Worm (Caenorhabditis elegans) whole organism, L1 larva: ENCODE data around the gene F58H1.7.

Experiments
- C16A3.4 ChIP-seq: fragments of 150-350 bp; optimal IDR thresholded peaks from 2 replicates; lab custom pipeline; 2014; ENCODE audit warnings: missing biosample characterization, missing genetic modification characterization
- C34B4.2 ChIP-seq: sonication (generic microtip); optimal IDR thresholded peaks from 2 replicates; lab custom pipeline; 2017; ENCODE audit warnings: mild to moderate bottlenecking, missing genetic modification characterization, missing compliant biosample characterization
- aha-1 ChIP-seq: fragments of 150-350 bp; optimal IDR thresholded peaks from 2 replicates; lab custom pipeline; 2014; ENCODE audit warnings: missing biosample characterization, missing genetic modification characterization
- alr-1 ChIP-seq: fragments of 200-800 bp; sonication (Bioruptor generic); optimal IDR thresholded peaks from 2 replicates; lab custom pipeline; 2018; ENCODE audit warnings: borderline replicate concordance, mild to moderate bottlenecking, missing genetic modification characterization, missing compliant biosample characterization
- aly-2 ChIP-seq: fragments of 150-350 bp; optimal IDR thresholded peaks from 2 replicates; lab custom pipeline; 2014; ENCODE audit warnings: missing biosample characterization, missing genetic modification characterization
- ceh-63 ChIP-seq: fragments of 200-800 bp; sonication (Bioruptor generic); optimal IDR thresholded peaks from 2 replicates; lab custom pipeline; 2018; ENCODE audit warnings: mild to moderate bottlenecking, missing genetic modification characterization, missing compliant biosample characterization
- ceh-8 ChIP-seq: fragments of 200-800 bp; sonication (Bioruptor generic); optimal IDR thresholded peaks from 2 replicates; lab custom pipeline; 2018; ENCODE audit warnings: mild to moderate bottlenecking, missing genetic modification characterization, moderate library complexity, missing compliant biosample characterization
- ceh-82 ChIP-seq, 3 experiments: fragments of 150-350 bp in 1 of 3; sonication (generic microtip) in 2 of 3; optimal IDR thresholded peaks; 2 replicates each; lab custom pipeline; 2014 to 2017; ENCODE audit warnings: missing biosample characterization in 3 of 3, missing genetic modification characterization in 3 of 3
- dsc-1 ChIP-seq: sonication (generic microtip); optimal IDR thresholded peaks from 2 replicates; lab custom pipeline; 2016; ENCODE audit warnings: mild to moderate bottlenecking, missing genetic modification characterization, missing compliant biosample characterization
- egl-13 ChIP-seq: sonication (generic microtip); optimal IDR thresholded peaks from 2 replicates; lab custom pipeline; 2016; ENCODE audit warnings: missing genotype, missing genetic modification reagents, missing genetic modification characterization, missing compliant biosample characterization
- ets-5 ChIP-seq: fragments of 200-800 bp; sonication (Bioruptor generic); IDR thresholded peaks from 2 replicates; pipeline ENCODE4 v1.3.6; 2022; ENCODE audit warnings: missing genetic modification characterization, missing compliant biosample characterization
- fkh-4 ChIP-seq: sonication (generic microtip); optimal IDR thresholded peaks from 2 replicates; lab custom pipeline; 2016; ENCODE audit warnings: missing compliant biosample characterization, missing genetic modification characterization, borderline replicate concordance
- hlh-17 ChIP-seq: fragments of 200-800 bp; sonication (Bioruptor generic); optimal IDR thresholded peaks from 2 replicates; lab custom pipeline; 2018; ENCODE audit warnings: missing genetic modification characterization, mild to moderate bottlenecking, missing compliant biosample characterization, moderate library complexity, borderline replicate concordance
- hlh-4 ChIP-seq: sonication (generic microtip); optimal IDR thresholded peaks from 2 replicates; lab custom pipeline; 2016; ENCODE audit warnings: mild to moderate bottlenecking, missing genetic modification characterization, missing compliant biosample characterization
- isw-1 ChIP-seq: fragments of 200-800 bp; sonication (Bioruptor generic); IDR thresholded peaks from 2 replicates; pipeline ENCODE4 v1.3.6; 2022; ENCODE audit warnings: missing genetic modification characterization, missing compliant biosample characterization
- jun-1 ChIP-seq: fragments of 150-350 bp; optimal IDR thresholded peaks from 2 replicates; lab custom pipeline; 2014; ENCODE audit warnings: missing biosample characterization, missing genetic modification reagents, missing genetic modification characterization
- lin-13 ChIP-seq: fragments of 150-350 bp; optimal IDR thresholded peaks from 2 replicates; lab custom pipeline; 2014; ENCODE audit warnings: missing biosample characterization, missing genetic modification reagents, missing genetic modification characterization
- lin-15B ChIP-seq: fragments of 150-350 bp; sonication (generic microtip); optimal IDR thresholded peaks from 3 replicates; lab custom pipeline; 2014; ENCODE audit warnings: missing biosample characterization, missing genetic modification characterization
- lin-35 ChIP-seq, 2 experiments: fragments of 150-350 bp; optimal IDR thresholded peaks; 2 replicates each; lab custom pipeline; 2014; ENCODE audit warnings: missing biosample characterization in 2 of 2, missing genetic modification characterization in 2 of 2, missing genetic modification reagents in 2 of 2
- lin-39 ChIP-seq: fragments of 150-350 bp; optimal IDR thresholded peaks from 2 replicates; lab custom pipeline; 2014; ENCODE audit warnings: missing biosample characterization, missing genetic modification reagents, missing genetic modification characterization
- mab-9 ChIP-seq: fragments of 200-800 bp; sonication (Bioruptor generic); IDR thresholded peaks from 2 replicates; pipeline ENCODE4 v1.3.6; 2022; ENCODE audit warnings: missing genetic modification reagents, missing genetic modification characterization, missing compliant biosample characterization
- nhr-11 ChIP-seq: fragments of 150-350 bp; optimal IDR thresholded peaks from 2 replicates; lab custom pipeline; 2014; ENCODE audit warnings: missing biosample characterization, missing genetic modification characterization
- nhr-19 ChIP-seq: fragments of 200-800 bp; sonication (Bioruptor generic); conservative IDR thresholded peaks from 2 replicates; pipeline ENCODE4 v1.3.6; 2022; ENCODE audit warnings: missing genetic modification characterization, missing compliant biosample characterization
- nhr-237 ChIP-seq: fragments of 150-350 bp; optimal IDR thresholded peaks from 2 replicates; lab custom pipeline; 2014; ENCODE audit warnings: missing biosample characterization, missing genetic modification characterization
- nhr-47 ChIP-seq: sonication (generic microtip); optimal IDR thresholded peaks from 2 replicates; lab custom pipeline; 2016; ENCODE audit warnings: mild to moderate bottlenecking, missing genetic modification characterization, moderate library complexity, missing compliant biosample characterization
- nhr-71 ChIP-seq: sonication (generic microtip); optimal IDR thresholded peaks from 2 replicates; lab custom pipeline; 2016; ENCODE audit warnings: mild to moderate bottlenecking, missing genetic modification characterization, moderate library complexity, missing compliant biosample characterization
- nhr-77 ChIP-seq: fragments of 150-350 bp; optimal IDR thresholded peaks from 2 replicates; lab custom pipeline; 2014; ENCODE audit warnings: missing biosample characterization, missing genetic modification characterization
- nhr-85 ChIP-seq: sonication (generic microtip); peaks from one replicate; lab custom pipeline; 2016; ENCODE audit warnings: missing genetic modification characterization, inconsistent platforms, missing compliant biosample characterization
- nhr-90 ChIP-seq: sonication (generic microtip); optimal IDR thresholded peaks from 2 replicates; lab custom pipeline; 2016; ENCODE audit warnings: mild to moderate bottlenecking, missing genetic modification characterization, missing compliant biosample characterization; ENCODE audit not compliant: poor library complexity
- pag-3 ChIP-seq: sonication (generic microtip); optimal IDR thresholded peaks from 2 replicates; lab custom pipeline; 2017; ENCODE audit warnings: missing genetic modification characterization, mild to moderate bottlenecking, missing compliant biosample characterization, antibody characterized with exemption, borderline replicate concordance; ENCODE audit not compliant: insufficient read depth
- pqm-1 ChIP-seq: sonication (generic microtip); optimal IDR thresholded peaks from 3 replicates; lab custom pipeline; 2017; ENCODE audit warnings: missing biosample characterization, missing genetic modification characterization
- rnt-1 ChIP-seq: sonication (generic microtip); optimal IDR thresholded peaks from 2 replicates; lab custom pipeline; 2016; ENCODE audit warnings: mild to moderate bottlenecking, missing genetic modification characterization, moderate library complexity, missing compliant biosample characterization
- skn-1 ChIP-seq: fragments of 150-350 bp; optimal IDR thresholded peaks from 2 replicates; lab custom pipeline; 2014; ENCODE audit warnings: missing biosample characterization, missing genetic modification characterization
- sox-4 ChIP-seq: sonication (generic microtip); optimal IDR thresholded peaks from 2 replicates; lab custom pipeline; 2016; ENCODE audit warnings: missing genetic modification characterization, missing compliant biosample characterization
- sptf-1 ChIP-seq: fragments of 150-350 bp; optimal IDR thresholded peaks from 2 replicates; lab custom pipeline; 2014; ENCODE audit warnings: missing biosample characterization, missing genetic modification characterization
- sup-37 ChIP-seq: fragments of 200-800 bp; sonication (Bioruptor generic); optimal IDR thresholded peaks from 2 replicates; lab custom pipeline; 2018; ENCODE audit warnings: mild to moderate bottlenecking, missing genetic modification characterization, missing compliant biosample characterization
- swsn-7 ChIP-seq: sonication (generic microtip); optimal IDR thresholded peaks from 2 replicates; lab custom pipeline; 2016; ENCODE audit warnings: missing genetic modification characterization, missing compliant biosample characterization
- tbx-2 ChIP-seq: sonication (generic microtip); optimal IDR thresholded peaks from 2 replicates; lab custom pipeline; 2016; ENCODE audit warnings: missing genetic modification characterization, missing compliant biosample characterization
- tlp-1 ChIP-seq: fragments of 150-350 bp; optimal IDR thresholded peaks from 2 replicates; lab custom pipeline; 2014; ENCODE audit warnings: missing biosample characterization, missing genetic modification characterization
- unc-30 ChIP-seq: sonication (generic microtip); optimal IDR thresholded peaks from 2 replicates; lab custom pipeline; 2017; ENCODE audit warnings: missing biosample characterization, missing genetic modification characterization
- unc-86 ChIP-seq: sonication (generic microtip); optimal IDR thresholded peaks from 2 replicates; lab custom pipeline; 2016; ENCODE audit warnings: missing genetic modification characterization, missing compliant biosample characterization
- unc-98 ChIP-seq: fragments of 200-800 bp; sonication (Bioruptor generic); IDR thresholded peaks from 2 replicates; pipeline ENCODE4 v1.3.6; 2022; ENCODE audit warnings: missing genetic modification characterization, missing compliant biosample characterization
- vab-15 ChIP-seq: sonication (generic microtip); optimal IDR thresholded peaks from 2 replicates; lab custom pipeline; 2017; ENCODE audit warnings: missing genotype, mild to moderate bottlenecking, missing genetic modification characterization, missing compliant biosample characterization
- xbp-1 ChIP-seq: sonication (generic microtip); optimal IDR thresholded peaks from 2 replicates; lab custom pipeline; 2016; ENCODE audit warnings: missing genetic modification characterization, missing compliant biosample characterization
- zag-1 ChIP-seq: fragments of 150-350 bp; optimal IDR thresholded peaks from 2 replicates; lab custom pipeline; 2014; ENCODE audit warnings: missing biosample characterization, missing genetic modification characterization
- zip-4 ChIP-seq: fragments of 200-800 bp; sonication (Bioruptor generic); optimal IDR thresholded peaks from 2 replicates; lab custom pipeline; 2018; ENCODE audit warnings: mild to moderate bottlenecking, missing genetic modification characterization, moderate library complexity, missing compliant biosample characterization

The F58H1.7 gene

ce11 chrV:11933196-11934028 is 31.2 kb downstream of the F58H1.7 start, which contains the start of the genes aman-2 and F58H1.3 (continued):
- no peak for TF ChIP-seq nhr-77
- no peak for TF ChIP-seq nhr-85 (tag; lab: Kevin White, UChicago)
- TF ChIP-seq lin-13 (GFP tag; lab: Kevin White, UChicago): no peak
- peak; percentile 72 for TF ChIP-seq vab-15
- TF ChIP-seq mab-9: no peak
- TF ChIP-seq alr-1 (tag; lab: Kevin White, UChicago): no peak
- TF ChIP-seq fkh-4 (tag; lab: Kevin White, UChicago): no peak
- TF ChIP-seq hlh-4: no peak
- no peak for TF ChIP-seq tlp-1 (tag; lab: Kevin White, UChicago)
- no peak for TF ChIP-seq aly-2 (tag; lab: Kevin White, UChicago)
- TF ChIP-seq unc-30 (tag; lab: Kevin White, UChicago): no peak
- TF ChIP-seq unc-86 (tag; lab: Kevin White, UChicago): peak; percentile 3
- no peak for TF ChIP-seq nhr-237
- no peak for TF ChIP-seq aha-1 (tag; lab: Kevin White, UChicago)
- TF ChIP-seq nhr-19 (GFP tag; lab: Robert Waterston, UW): peak; percentile 16; the same call in 1 of the 2 replicates
- no peak for TF ChIP-seq ceh-82 (tag; optimal IDR thresholded peaks at IDR 0.05; lab: Kevin White, UChicago)
- TF ChIP-seq ceh-63 (GFP tag; lab: Kevin White, UChicago): no peak
- TF ChIP-seq unc-98 (GFP tag; lab: Robert Waterston, UW): peak; percentile 51; the same call in 1 of the 2 replicates
- no peak for TF ChIP-seq zag-1
- TF ChIP-seq jun-1: no peak
- TF ChIP-seq pag-3 (tag; lab: Kevin White, UChicago): no peak
- TF ChIP-seq pqm-1: no peak
- TF ChIP-seq rnt-1: no peak
- TF ChIP-seq tbx-2 (tag; lab: Kevin White, UChicago): peak; percentile 42
- no peak for TF ChIP-seq ceh-8 (GFP tag; lab: Kevin White, UChicago)
- peak; percentile 36 for TF ChIP-seq skn-1 (tag; lab: Kevin White, UChicago)
- TF ChIP-seq hlh-17 (GFP tag; lab: Kevin White, UChicago): no peak
- no peak for TF ChIP-seq sup-37 (GFP tag; lab: Kevin White, UChicago)
- peak; percentile 46 for TF ChIP-seq nhr-90 (tag; lab: Kevin White, UChicago)
- TF ChIP-seq sox-4 (tag; lab: Kevin White, UChicago): peak; percentile 6
- peak; percentile 19 for TF ChIP-seq swsn-7 (tag; lab: Kevin White, UChicago)
- no peak for TF ChIP-seq C34B4.2 (tag; lab: Kevin White, UChicago)
- TF ChIP-seq egl-13: no peak
- no peak for TF ChIP-seq lin-39 (tag; lab: Kevin White, UChicago)
- no peak for TF ChIP-seq dsc-1 (tag; lab: Kevin White, UChicago)
- peak; percentile 22 for TF ChIP-seq xbp-1 (tag; lab: Kevin White, UChicago)
- peak; percentile 62 for TF ChIP-seq nhr-47
- peak; percentile 46 to 68 for TF ChIP-seq lin-35 (GFP tag; optimal IDR thresholded peaks at IDR 0.05; lab: Kevin White, UChicago)
- peak; percentile 54; the same call in 1 of the 2 replicates for TF ChIP-seq isw-1 (GFP tag; lab: Robert Waterston, UW)
- peak; percentile 57 for TF ChIP-seq nhr-71 (tag; lab: Kevin White, UChicago)
- TF ChIP-seq lin-15B (tag; lab: Kevin White, UChicago): no peak
- TF ChIP-seq sptf-1 (tag; lab: Kevin White, UChicago): no peak
- no peak for TF ChIP-seq nhr-11 (tag; lab: Kevin White, UChicago)
- peak; percentile 60 for TF ChIP-seq C16A3.4 (tag; lab: Kevin White, UChicago)
- TF ChIP-seq zip-4 (GFP tag; lab: Kevin White, UChicago): no peak
- TF ChIP-seq ets-5 (GFP tag; lab: Robert Waterston, UW): no peak
